Fruit fly (Drosophila melanogaster) whole organism, prepupa: ENCODE data around the gene CG14960.

Source experiments
- Blimp-1 ChIP-seq: fragments of 200-800 bp; sonication (Bioruptor generic); optimal IDR thresholded peaks from 3 replicates; lab custom pipeline; 2017; ENCODE audit warnings: missing biosample characterization, missing genetic modification characterization, mild to moderate bottlenecking, moderate library complexity, missing genetic modification reagents
- CG10631 ChIP-seq: fragments of 200-800 bp; sonication (Bioruptor generic); optimal IDR thresholded peaks from 2 replicates; lab custom pipeline; 2016; ENCODE audit warnings: missing biosample characterization, missing genetic modification characterization
- CG10669 ChIP-seq: fragments of 200-800 bp; sonication (Bioruptor generic); optimal IDR thresholded peaks from 3 replicates; lab custom pipeline; 2018; ENCODE audit warnings: missing biosample characterization, mild to moderate bottlenecking, missing genetic modification characterization, moderate library complexity
- CG11762 ChIP-seq: fragments of 200-800 bp; sonication (Bioruptor generic); optimal IDR thresholded peaks from 3 replicates; lab custom pipeline; 2016; ENCODE audit warnings: missing biosample characterization, missing genetic modification characterization; ENCODE audit not compliant: insufficient read depth
- CG11902 ChIP-seq: fragments of 200-800 bp; sonication (Bioruptor generic); optimal IDR thresholded peaks from 3 replicates; lab custom pipeline; 2016; ENCODE audit warnings: missing biosample characterization, missing genetic modification characterization
- CG15336 ChIP-seq: fragments of 200-800 bp; sonication (Bioruptor generic); IDR thresholded peaks from 2 replicates; pipeline ENCODE4 v1.3.6; 2022; ENCODE audit warnings: missing biosample characterization, missing genetic modification characterization
- CG1621 ChIP-seq: fragments of 200-800 bp; sonication (Bioruptor generic); optimal IDR thresholded peaks from 3 replicates; lab custom pipeline; 2018; ENCODE audit warnings: missing biosample characterization, mild to moderate bottlenecking, missing genetic modification characterization
- CG16779 ChIP-seq: fragments of 200-800 bp; sonication (Bioruptor generic); optimal IDR thresholded peaks from 3 replicates; lab custom pipeline; 2017; ENCODE audit warnings: missing biosample characterization, mild to moderate bottlenecking, missing genetic modification characterization
- CG3032 ChIP-seq: fragments of 200-800 bp; optimal IDR thresholded peaks from 2 replicates; lab custom pipeline; 2019; ENCODE audit warnings: missing biosample characterization, mild to moderate bottlenecking, missing genetic modification characterization, moderate library complexity
- CG31627 ChIP-seq: fragments of 200-800 bp; sonication (Bioruptor generic); optimal IDR thresholded peaks from 3 replicates; lab custom pipeline; 2016; ENCODE audit warnings: missing biosample characterization, missing genetic modification characterization
- CG32006 ChIP-seq: fragments of 200-800 bp; sonication (Bioruptor generic); optimal IDR thresholded peaks from 3 replicates; lab custom pipeline; 2017; ENCODE audit warnings: missing biosample characterization, mild to moderate bottlenecking, missing genetic modification characterization
- CG3919 ChIP-seq: fragments of 200-800 bp; sonication (Bioruptor generic); optimal IDR thresholded peaks from 3 replicates; lab custom pipeline; 2016; ENCODE audit warnings: missing biosample characterization, missing genetic modification characterization
- CG4318 ChIP-seq: fragments of 200-800 bp; sonication (Bioruptor generic); optimal IDR thresholded peaks from 3 replicates; lab custom pipeline; 2017; ENCODE audit warnings: missing biosample characterization, mild to moderate bottlenecking, missing genetic modification characterization
- CG6163 ChIP-seq: fragments of 200-800 bp; sonication (Bioruptor generic); IDR thresholded peaks from 3 replicates; pipeline ENCODE4 v1.3.6; 2022; ENCODE audit warnings: missing biosample characterization, missing genetic modification characterization
- CG6854 ChIP-seq: fragments of 200-800 bp; sonication (Bioruptor generic); optimal IDR thresholded peaks from 2 replicates; lab custom pipeline; 2017; ENCODE audit warnings: missing biosample characterization, mild to moderate bottlenecking, missing genetic modification characterization
- CG7368 ChIP-seq: fragments of 200-800 bp; sonication (Bioruptor generic); optimal IDR thresholded peaks from 3 replicates; lab custom pipeline; 2016; ENCODE audit warnings: missing biosample characterization, missing genetic modification characterization
- CG8119 ChIP-seq: fragments of 200-800 bp; sonication (Bioruptor generic); IDR thresholded peaks from 3 replicates; pipeline ENCODE4 v1.3.6; 2022; ENCODE audit warnings: missing biosample characterization, missing genetic modification characterization
- CG8319 ChIP-seq: fragments of 200-800 bp; sonication (Bioruptor generic); optimal IDR thresholded peaks from 3 replicates; lab custom pipeline; 2016; ENCODE audit warnings: missing biosample characterization, missing genetic modification characterization
- CG8632 ChIP-seq: fragments of 200-800 bp; sonication (Bioruptor generic); optimal IDR thresholded peaks from 3 replicates; lab custom pipeline; 2016; ENCODE audit warnings: missing biosample characterization, missing genetic modification characterization
- CG9139 ChIP-seq: fragments of 200-800 bp; sonication (Bioruptor generic); optimal IDR thresholded peaks from 3 replicates; lab custom pipeline; 2017; ENCODE audit warnings: missing biosample characterization, mild to moderate bottlenecking, missing genetic modification characterization
- Eip75B ChIP-seq: fragments of 200-800 bp; sonication (Bioruptor generic); optimal IDR thresholded peaks from 3 replicates; lab custom pipeline; 2016; ENCODE audit warnings: missing biosample characterization, missing genetic modification characterization
- Eip78C ChIP-seq: fragments of 200-800 bp; sonication (Bioruptor generic); peaks from one replicate; lab custom pipeline; 2016; ENCODE audit warnings: missing biosample characterization, missing genetic modification characterization
- Eip93F ChIP-seq: fragments of 200-800 bp; sonication (Bioruptor generic); optimal IDR thresholded peaks from 2 replicates; lab custom pipeline; 2016; ENCODE audit warnings: missing biosample characterization, mild to moderate bottlenecking, missing genetic modification characterization
- Ets21C ChIP-seq: fragments of 200-800 bp; sonication (Bioruptor generic); optimal IDR thresholded peaks from 3 replicates; lab custom pipeline; 2016; ENCODE audit warnings: missing biosample characterization, missing genetic modification characterization
- Ets96B ChIP-seq: fragments of 200-800 bp; optimal IDR thresholded peaks from 2 replicates; lab custom pipeline; 2019; ENCODE audit warnings: missing biosample characterization, mild to moderate bottlenecking, missing genetic modification characterization, moderate library complexity
- Gug ChIP-seq: fragments of 200-800 bp; sonication (Bioruptor generic); IDR thresholded peaks from 2 replicates; pipeline ENCODE4 v1.3.6; 2022; ENCODE audit warnings: missing biosample characterization, missing genetic modification characterization
- Hr38 ChIP-seq: sonication (Bioruptor generic); optimal IDR thresholded peaks from 2 replicates; lab custom pipeline; 2016; ENCODE audit warnings: missing biosample characterization, missing genetic modification characterization
- Hr4 ChIP-seq: fragments of 200-800 bp; sonication (Bioruptor generic); optimal IDR thresholded peaks from 3 replicates; lab custom pipeline; 2016; ENCODE audit warnings: missing biosample characterization, missing genetic modification characterization
- Met ChIP-seq: fragments of 200-800 bp; sonication (Bioruptor generic); optimal IDR thresholded peaks from 3 replicates; lab custom pipeline; 2016; ENCODE audit warnings: missing biosample characterization, missing genetic modification characterization
- OdsH ChIP-seq: fragments of 200-800 bp; sonication (Bioruptor generic); optimal IDR thresholded peaks from 3 replicates; lab custom pipeline; 2016; ENCODE audit warnings: missing biosample characterization, missing genetic modification characterization
- Smox ChIP-seq: fragments of 200-800 bp; sonication (Bioruptor generic); optimal IDR thresholded peaks from 3 replicates; lab custom pipeline; 2016; ENCODE audit warnings: missing biosample characterization, missing genetic modification characterization
- Sox102F ChIP-seq: fragments of 200-800 bp; sonication (Bioruptor generic); optimal IDR thresholded peaks from 2 replicates; lab custom pipeline; 2016; ENCODE audit warnings: missing biosample characterization, mild to moderate bottlenecking, missing genetic modification characterization
- acj6 ChIP-seq: fragments of 200-800 bp; sonication (Bioruptor generic); optimal IDR thresholded peaks from 3 replicates; lab custom pipeline; 2016; ENCODE audit warnings: missing biosample characterization, missing genetic modification characterization
- cyc ChIP-seq: fragments of 200-800 bp; sonication (Bioruptor generic); optimal IDR thresholded peaks from 3 replicates; lab custom pipeline; 2016; ENCODE audit warnings: missing biosample characterization, missing genetic modification characterization
- dac ChIP-seq: fragments of 200-800 bp; sonication (Bioruptor generic); optimal IDR thresholded peaks from 2 replicates; lab custom pipeline; 2017; ENCODE audit warnings: missing biosample characterization, mild to moderate bottlenecking, missing genetic modification characterization
- esn ChIP-seq: fragments of 200-800 bp; sonication (Bioruptor generic); optimal IDR thresholded peaks from 2 replicates; lab custom pipeline; 2016; ENCODE audit warnings: missing biosample characterization, mild to moderate bottlenecking, missing genetic modification characterization, moderate library complexity
- fd85E ChIP-seq: fragments of 200-800 bp; sonication (Bioruptor generic); optimal IDR thresholded peaks from 3 replicates; lab custom pipeline; 2016; ENCODE audit warnings: missing biosample characterization, missing genetic modification characterization
- lz ChIP-seq: fragments of 200-800 bp; sonication (Bioruptor generic); optimal IDR thresholded peaks from 3 replicates; lab custom pipeline; 2016; ENCODE audit warnings: missing biosample characterization, missing genetic modification characterization
- net ChIP-seq: fragments of 200-800 bp; sonication (Bioruptor generic); optimal IDR thresholded peaks from 3 replicates; lab custom pipeline; 2016; ENCODE audit warnings: missing biosample characterization, missing genetic modification characterization
- pdm3 ChIP-seq: fragments of 200-800 bp; sonication (Bioruptor generic); optimal IDR thresholded peaks from 3 replicates; lab custom pipeline; 2016; ENCODE audit warnings: missing biosample characterization, missing genetic modification characterization
- salr ChIP-seq, 2 experiments: fragments of 200-800 bp; sonication (Bioruptor generic); optimal IDR thresholded peaks; 3 replicates each; lab custom pipeline; 2016 to 2018; ENCODE audit warnings: missing biosample characterization in 2 of 2, missing genetic modification characterization in 2 of 2, mild to moderate bottlenecking in 1 of 2
- spab ChIP-seq: fragments of 200-800 bp; sonication (Bioruptor generic); optimal IDR thresholded peaks from 2 replicates; lab custom pipeline; 2017; ENCODE audit warnings: missing biosample characterization, mild to moderate bottlenecking, missing genetic modification characterization, missing genetic modification reagents
- ss ChIP-seq, 2 experiments: fragments of 200-800 bp; sonication (Bioruptor generic); optimal IDR thresholded peaks; 2 replicates in 1 of 2; 3 replicates in 1 of 2; lab custom pipeline; 2017 to 2018; ENCODE audit warnings: mild to moderate bottlenecking in 2 of 2, missing biosample characterization in 2 of 2, missing genetic modification characterization in 2 of 2, moderate library complexity in 1 of 2
- svp ChIP-seq: fragments of 200-800 bp; sonication (Bioruptor generic); peaks from one replicate; lab custom pipeline; 2016; ENCODE audit warnings: missing biosample characterization, missing genetic modification characterization

CG14960 gene

dm6 chr3L:3240597-3241367, 30.1 kb upstream of the CG14960 start (continued):
- peak; percentile 92 for TF ChIP-seq CG8119 (GFP tag; lab: Robert Waterston, UW)
- peak; percentile 88 for TF ChIP-seq pdm3 (GFP tag; lab: Kevin White, UChicago)
- TF ChIP-seq CG16779 (tag; lab: Kevin White, UChicago), result peak; percentile 94
- peak; percentile 94 for TF ChIP-seq acj6 (GFP tag; lab: Kevin White, UChicago)
- peak; percentile 99 for TF ChIP-seq Ets96B (tag; lab: Kevin White, UChicago)
- TF ChIP-seq salr (GFP tag; optimal IDR thresholded peaks at IDR 0.05; lab: Kevin White, UChicago), result peak; percentile 65 to 93
- TF ChIP-seq CG11762, result peak; percentile 92
- TF ChIP-seq lz (GFP tag; lab: Kevin White, UChicago), result peak; percentile 86
- peak; percentile 57 for TF ChIP-seq Eip93F
- TF ChIP-seq Eip78C (GFP tag; lab: Kevin White, UChicago), result peak; percentile 97
- peak; percentile 98 for TF ChIP-seq CG9139 (GFP tag; lab: Kevin White, UChicago)
- peak; percentile 77 for TF ChIP-seq fd85E (GFP tag; lab: Kevin White, UChicago)
- TF ChIP-seq OdsH (GFP tag; lab: Kevin White, UChicago), result peak; percentile 93
- TF ChIP-seq Gug (GFP tag; lab: Robert Waterston, UW), result peak; percentile 78
- TF ChIP-seq net, result peak; percentile 88
- peak; percentile 86 for TF ChIP-seq Eip75B
- TF ChIP-seq CG6163, result peak; percentile 93
- peak; percentile 83 for TF ChIP-seq Smox

- peak; percentile 81 for TF ChIP-seq svp (GFP tag; lab: Kevin White, UChicago)
- TF ChIP-seq Eip78C (GFP tag; lab: Kevin White, UChicago), result no peak
These were observed 29.5 kb upstream of the CG14960 start for dm6 chr3L:3241368-3241640.

dm6 chr3L:3242121-3243083, 28.4 kb upstream of the CG14960 start:
- TF ChIP-seq esn (GFP tag; lab: Kevin White, UChicago) (peak; percentile 12), CG8632 (no peak), acj6 (GFP tag; lab: Kevin White, UChicago) (peak; percentile 43), CG6854 (GFP tag; lab: Kevin White, UChicago) (peak; percentile 28), Smox (peak; percentile 0), Ets96B (tag; lab: Kevin White, UChicago) (no peak), dac (no peak), Hr38 (no peak), CG8319 (peak; percentile 16), CG3032 (tag; lab: Kevin White, UChicago) (no peak), spab (GFP tag; lab: Kevin White, UChicago) (no peak), ss (GFP tag; optimal IDR thresholded peaks at IDR 0.05; lab: Kevin White, UChicago) (peak; percentile 39 to 77), CG1621 (tag; lab: Kevin White, UChicago) (no peak), Eip78C (GFP tag; lab: Kevin White, UChicago) (peak; percentile 86), CG4318 (GFP tag; lab: Kevin White, UChicago) (no peak), Hr4 (GFP tag; lab: Kevin White, UChicago) (no peak), svp (GFP tag; lab: Kevin White, UChicago) (peak; percentile 85), Blimp-1 (GFP tag; lab: Kevin White, UChicago) (peak; percentile 42), Met (GFP tag; lab: Kevin White, UChicago) (no peak), cyc (GFP tag; lab: Kevin White, UChicago) (no peak), CG16779 (tag; lab: Kevin White, UChicago) (no peak), CG11902 (GFP tag; lab: Kevin White, UChicago) (no peak), CG10669 (GFP tag; lab: Kevin White, UChicago) (no peak), Eip93F (no peak), Sox102F (GFP tag; lab: Kevin White, UChicago) (no peak), CG7368 (GFP tag; lab: Kevin White, UChicago) (no peak), CG10631 (GFP tag; lab: Kevin White, UChicago) (peak; percentile 57), net (no peak), Ets21C (GFP tag; lab: Kevin White, UChicago) (no peak), CG31627 (GFP tag; lab: Kevin White, UChicago) (no peak), OdsH (GFP tag; lab: Kevin White, UChicago) (peak; percentile 32), CG11762 (no peak), CG9139 (GFP tag; lab: Kevin White, UChicago) (no peak), CG15336 (GFP tag; lab: Robert Waterston, UW) (no peak), CG32006 (GFP tag; lab: Kevin White, UChicago) (peak; percentile 11), CG3919 (no peak)
